Fruit fly (Drosophila melanogaster): ENCODE measurements around the gene CG13476.

The CG13476 gene

DNA sequence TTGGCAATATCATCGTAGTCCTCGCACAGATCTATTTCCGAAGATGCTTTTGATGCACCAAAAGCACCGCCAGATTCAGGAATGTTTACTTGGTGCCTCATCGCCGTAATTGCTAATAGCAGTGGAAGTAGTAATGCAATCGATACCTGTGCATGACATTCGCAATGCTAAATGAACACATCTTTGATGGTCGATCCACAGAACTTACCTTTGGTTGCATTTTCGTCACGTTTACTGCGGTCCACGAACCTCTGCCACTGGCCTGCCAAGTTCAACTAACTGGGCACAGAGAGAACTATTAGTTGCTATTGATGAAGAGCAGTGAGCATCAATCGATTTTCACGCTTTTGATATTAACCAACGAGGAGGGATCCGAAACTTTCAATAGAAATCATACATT, 3.7 kb upstream of the CG13476 start, which contains the start of gene CG17177:
Gene CG17177 (minus strand): TSS at position 101 of the 400 bp plus-strand sequence.
- TF ChIP-seq brk (GFP tag; optimal IDR thresholded peaks at IDR 0.05) (no peak), OdsH (GFP tag; optimal IDR thresholded peaks at IDR 0.05) (no peak), Abd-B (GFP tag; optimal IDR thresholded peaks at IDR 0.05) (no peak), Jra (GFP tag; optimal IDR thresholded peaks at IDR 0.05) (no peak), CrebA (GFP tag; optimal IDR thresholded peaks at IDR 0.05; ENCODE audit: borderline replicate concordance) (no peak), GATAd (GFP tag; optimal IDR thresholded peaks at IDR 0.05) (no peak), N (GFP tag; optimal IDR thresholded peaks at IDR 0.05) (no peak)

dm6 chr3L:14706461-14706880, 1.2 kb downstream of the CG13476 start:
- TF ChIP-seq jim (GFP tag; optimal IDR thresholded peaks at IDR 0.05) (peak; percentile 9), Myc (optimal IDR thresholded peaks at IDR 0.05) (no peak), ey (GFP tag; optimal IDR thresholded peaks at IDR 0.05) (no peak), Dif (GFP tag; optimal IDR thresholded peaks at IDR 0.05; ENCODE audit: partially characterized antibody) (peak; percentile 56), Vsx2 (GFP tag; optimal IDR thresholded peaks at IDR 0.05; ENCODE audit: partially characterized antibody) (peak; percentile 84), sv (GFP tag; optimal IDR thresholded peaks at IDR 0.05) (no peak), Hr83 (GFP tag; optimal IDR thresholded peaks at IDR 0.05; ENCODE audit: poor library complexity, severe bottlenecking) (peak; percentile 17), dsf (GFP tag; optimal IDR thresholded peaks at IDR 0.05; ENCODE audit: borderline replicate concordance) (no peak), CG32264 (GFP tag; optimal IDR thresholded peaks at IDR 0.05) (no peak), Dfd (GFP tag; optimal IDR thresholded peaks at IDR 0.05) (no peak), CG9705 (GFP tag; optimal IDR thresholded peaks at IDR 0.05) (no peak), CrebA (GFP tag; optimal IDR thresholded peaks at IDR 0.05; ENCODE audit: borderline replicate concordance) (no peak), Jra (GFP tag; optimal IDR thresholded peaks at IDR 0.05) (peak; percentile 15), Rel (GFP tag; optimal IDR thresholded peaks at IDR 0.05) (no peak), Rel (tag; optimal IDR thresholded peaks at IDR 0.05) (no peak), dl (GFP tag; optimal IDR thresholded peaks at IDR 0.05; ENCODE audit: insufficient read depth in 1 of 2, partially characterized antibody in 2 of 2) (peak; percentile 3 to 34), dmrt93B (GFP tag; optimal IDR thresholded peaks at IDR 0.05) (no peak), Hnf4 (GFP tag; optimal IDR thresholded peaks at IDR 0.05) (peak; percentile 41), foxo (GFP tag; optimal IDR thresholded peaks at IDR 0.05) (no peak), h (GFP tag; optimal IDR thresholded peaks at IDR 0.05) (peak; percentile 78), woc (GFP tag; optimal IDR thresholded peaks at IDR 0.05) (no peak), psq (GFP tag; optimal IDR thresholded peaks at IDR 0.05) (peak; percentile 92)

DNA sequence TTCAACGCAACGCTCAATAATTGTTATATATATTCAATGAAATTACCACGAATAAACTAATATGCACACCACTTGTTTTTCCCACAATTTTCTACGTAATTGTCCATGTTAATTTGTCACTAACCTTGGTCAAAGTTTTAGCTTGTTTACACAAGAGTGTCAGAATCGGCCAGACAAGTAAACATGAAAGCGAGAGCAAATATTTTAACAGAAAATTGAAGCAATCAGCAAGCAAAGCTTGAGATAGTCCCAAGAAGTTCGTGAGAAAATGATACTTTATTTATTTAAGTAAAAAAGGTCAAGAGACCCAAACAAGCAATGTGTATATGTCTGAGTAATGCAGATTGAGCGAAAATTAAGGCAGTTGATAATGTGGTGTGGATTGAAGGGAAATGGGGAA, 2.8 kb downstream of the CG13476 start:
- TF ChIP-seq br (GFP tag; optimal IDR thresholded peaks at IDR 0.05): peak; percentile 39
- TF ChIP-seq HLH106 (tag; optimal IDR thresholded peaks at IDR 0.05): no peak
- TF ChIP-seq CG32264 (GFP tag; optimal IDR thresholded peaks at IDR 0.05): peak; percentile 42
- peak; percentile 73 for TF ChIP-seq Hr83 (GFP tag; optimal IDR thresholded peaks at IDR 0.05; ENCODE audit: poor library complexity, severe bottlenecking)
- peak; percentile 45 for TF ChIP-seq fru (GFP tag; optimal IDR thresholded peaks at IDR 0.05)
- TF ChIP-seq GATAd (GFP tag; optimal IDR thresholded peaks at IDR 0.05): peak; percentile 24
- TF ChIP-seq ey (GFP tag; optimal IDR thresholded peaks at IDR 0.05): peak; percentile 47
- no peak for TF ChIP-seq pan (optimal IDR thresholded peaks at IDR 0.05)
- peak; percentile 76 for TF ChIP-seq Hnf4 (GFP tag; optimal IDR thresholded peaks at IDR 0.05)
- no peak for TF ChIP-seq Hr78 (GFP tag; optimal IDR thresholded peaks at IDR 0.05)
- no peak for TF ChIP-seq Dfd (GFP tag; optimal IDR thresholded peaks at IDR 0.05)
- TF ChIP-seq rgr (GFP tag; optimal IDR thresholded peaks at IDR 0.05): peak; percentile 64
- peak; percentile 37 for TF ChIP-seq jim (GFP tag; optimal IDR thresholded peaks at IDR 0.05)
- TF ChIP-seq brk (GFP tag; optimal IDR thresholded peaks at IDR 0.05): peak; percentile 7
- TF ChIP-seq foxo (GFP tag; optimal IDR thresholded peaks at IDR 0.05): peak in 1 of 2 experiments; percentile 41
- TF ChIP-seq CrebA (GFP tag; optimal IDR thresholded peaks at IDR 0.05; ENCODE audit: borderline replicate concordance): no peak
- TF ChIP-seq tai (GFP tag; optimal IDR thresholded peaks at IDR 0.05): peak; percentile 70
- no peak for TF ChIP-seq N (GFP tag; optimal IDR thresholded peaks at IDR 0.05)
- TF ChIP-seq Rel (GFP tag; optimal IDR thresholded peaks at IDR 0.05): no peak
- no peak for TF ChIP-seq Rel (tag; optimal IDR thresholded peaks at IDR 0.05)
- peak; percentile 54 for TF ChIP-seq h (GFP tag; optimal IDR thresholded peaks at IDR 0.05)
- no peak for TF ChIP-seq Vsx2 (GFP tag; optimal IDR thresholded peaks at IDR 0.05; ENCODE audit: partially characterized antibody)
- TF ChIP-seq psq (GFP tag; optimal IDR thresholded peaks at IDR 0.05): peak; percentile 31
- peak; percentile 38 for TF ChIP-seq OdsH (GFP tag; optimal IDR thresholded peaks at IDR 0.05)

- TF ChIP-seq Sp1 (GFP tag; optimal IDR thresholded peaks at IDR 0.05) (no peak), GATAd (GFP tag; optimal IDR thresholded peaks at IDR 0.05) (no peak)
Observed at dm6 chr3L:14712799-14713198, 7.5 kb downstream of the CG13476 start.
